Worm (Caenorhabditis elegans) whole organism, young adult: ENCODE measurements around the gene ZK673.2.

Experiments
- D2030.7 ChIP-seq: fragments of 200-800 bp; sonication (Bioruptor generic); IDR thresholded peaks from 2 replicates; pipeline ENCODE4 v1.3.6; 2022; ENCODE audit warnings: missing genetic modification reagents, missing genetic modification characterization, missing compliant biosample characterization
- F10E7.11 ChIP-seq: sonication (generic microtip); optimal IDR thresholded peaks from 2 replicates; lab custom pipeline; 2017; ENCODE audit warnings: mild to moderate bottlenecking, missing genetic modification characterization, moderate library complexity, missing compliant biosample characterization
- F23B12.7 ChIP-seq: sonication (generic microtip); optimal IDR thresholded peaks from 2 replicates; lab custom pipeline; 2017; ENCODE audit warnings: missing genetic modification characterization, mild to moderate bottlenecking, missing compliant biosample characterization, antibody characterized with exemption, moderate library complexity; ENCODE audit not compliant: insufficient read depth
- F33H1.4 ChIP-seq: fragments of 200-800 bp; sonication (Bioruptor generic); IDR thresholded peaks from 2 replicates; pipeline ENCODE4 v1.3.6; 2022; ENCODE audit warnings: missing genetic modification reagents, missing genetic modification characterization, missing compliant biosample characterization
- F57C9.4 ChIP-seq: sonication (generic microtip); optimal IDR thresholded peaks from 2 replicates; lab custom pipeline; 2017; ENCODE audit warnings: mild to moderate bottlenecking, missing genetic modification characterization, missing compliant biosample characterization
- ama-1 ChIP-seq, 3 experiments: fragments of 150-350 bp in 1 of 3; sonication (generic microtip) in 2 of 3; optimal IDR thresholded peaks; 2 replicates each; lab custom pipeline; 2014 to 2018; ENCODE audit warnings: missing biosample characterization in 2 of 3, missing genetic modification characterization in 2 of 3, missing genetic modification reagents in 2 of 3
- aptf-3 ChIP-seq: fragments of 200-800 bp; sonication (Bioruptor generic); IDR thresholded peaks from 2 replicates; pipeline ENCODE4 v1.3.6; 2022; ENCODE audit warnings: missing genetic modification characterization, missing compliant biosample characterization
- athp-1 ChIP-seq: sonication (generic microtip); optimal IDR thresholded peaks from 2 replicates; lab custom pipeline; 2017; ENCODE audit warnings: mild to moderate bottlenecking, missing genetic modification characterization, missing compliant biosample characterization
- attf-3 ChIP-seq: fragments of 200-800 bp; sonication (Bioruptor generic); conservative IDR thresholded peaks from 2 replicates; pipeline ENCODE4 v1.3.6; 2022; ENCODE audit warnings: missing genetic modification reagents, missing genetic modification characterization, missing compliant biosample characterization
- attf-5 ChIP-seq: fragments of 200-800 bp; sonication (Bioruptor generic); optimal IDR thresholded peaks from 2 replicates; lab custom pipeline; 2018; ENCODE audit warnings: mild to moderate bottlenecking, missing genetic modification characterization, missing compliant biosample characterization
- bed-1 ChIP-seq: fragments of 200-800 bp; sonication (Bioruptor generic); IDR thresholded peaks from 2 replicates; pipeline ENCODE4 v1.3.6; 2022; ENCODE audit warnings: missing genetic modification reagents, missing genetic modification characterization, missing compliant biosample characterization
- bed-2 ChIP-seq: fragments of 200-800 bp; sonication (Bioruptor generic); IDR thresholded peaks from 2 replicates; pipeline ENCODE4 v1.3.6; 2022; ENCODE audit warnings: missing genetic modification reagents, missing genetic modification characterization, missing compliant biosample characterization
- cebp-1 ChIP-seq, 2 experiments: fragments of 200-800 bp in 1 of 2; sonication (Bioruptor generic) in 1 of 2; sonication (generic microtip) in 1 of 2; IDR thresholded peaks in 1 of 2; optimal IDR thresholded peaks in 1 of 2; 2 replicates each; pipeline versions ENCODE4 v1.3.6 to Lab custom; 2017 to 2022; ENCODE audit warnings: missing compliant biosample characterization in 2 of 2, missing genetic modification characterization in 2 of 2, mild to moderate bottlenecking in 1 of 2, missing genetic modification reagents in 1 of 2, moderate library complexity in 1 of 2
- cebp-2 ChIP-seq: fragments of 200-800 bp; sonication (Bioruptor generic); IDR thresholded peaks from 2 replicates; pipeline ENCODE4 v1.3.6; 2022; ENCODE audit warnings: missing genetic modification characterization, missing compliant biosample characterization
- ceh-79 ChIP-seq: sonication (generic microtip); optimal IDR thresholded peaks from 2 replicates; lab custom pipeline; 2017; ENCODE audit warnings: mild to moderate bottlenecking, missing genetic modification characterization, missing compliant biosample characterization
- ceh-91 ChIP-seq: fragments of 200-800 bp; sonication (Bioruptor generic); IDR thresholded peaks from 2 replicates; pipeline ENCODE4 v1.3.6; 2022; ENCODE audit warnings: missing genetic modification reagents, missing genetic modification characterization, missing compliant biosample characterization
- dpff-1 ChIP-seq: sonication (generic microtip); optimal IDR thresholded peaks from 2 replicates; lab custom pipeline; 2017; ENCODE audit warnings: mild to moderate bottlenecking, missing genetic modification characterization, missing compliant biosample characterization
- dpl-1 ChIP-seq: fragments of 150-350 bp; optimal IDR thresholded peaks from 2 replicates; lab custom pipeline; 2014; ENCODE audit warnings: missing biosample characterization, missing genetic modification reagents, missing genetic modification characterization
- efl-1 ChIP-seq: fragments of 150-350 bp; optimal IDR thresholded peaks from 2 replicates; lab custom pipeline; 2014; ENCODE audit warnings: missing biosample characterization, missing genetic modification reagents, missing genetic modification characterization
- egrh-3 ChIP-seq: fragments of 200-800 bp; sonication (Bioruptor generic); IDR thresholded peaks from 2 replicates; pipeline ENCODE4 v1.3.6; 2022; ENCODE audit warnings: missing genetic modification reagents, missing genetic modification characterization, missing compliant biosample characterization
- hlh-26 ChIP-seq: fragments of 200-800 bp; sonication (Bioruptor generic); conservative IDR thresholded peaks from 2 replicates; pipeline ENCODE4 v1.3.6; 2022; ENCODE audit warnings: missing genetic modification reagents, missing genetic modification characterization, missing compliant biosample characterization
- hmg-1.2 ChIP-seq: fragments of 200-800 bp; sonication (Bioruptor generic); IDR thresholded peaks from 2 replicates; pipeline ENCODE4 v1.3.6; 2022; ENCODE audit warnings: missing genetic modification reagents, missing genetic modification characterization, missing compliant biosample characterization
- lag-1 ChIP-seq: fragments of 200-800 bp; sonication (Bioruptor generic); IDR thresholded peaks from 2 replicates; pipeline ENCODE4 v1.3.6; 2022; ENCODE audit warnings: missing genetic modification reagents, missing genetic modification characterization, missing compliant biosample characterization
- let-526 ChIP-seq: fragments of 200-800 bp; sonication (Bioruptor generic); IDR thresholded peaks from 2 replicates; pipeline ENCODE4 v1.3.6; 2022; ENCODE audit warnings: missing genetic modification reagents, missing genetic modification characterization, missing compliant biosample characterization
- lin-35 ChIP-seq, 3 experiments: fragments of 150-350 bp in 2 of 3; sonication (generic microtip) in 1 of 3; optimal IDR thresholded peaks; 2 replicates each; lab custom pipeline; 2014 to 2018; ENCODE audit warnings: missing biosample characterization in 3 of 3, missing genetic modification characterization in 3 of 3, missing genetic modification reagents in 3 of 3
- lir-1 ChIP-seq: fragments of 200-800 bp; sonication (Bioruptor generic); conservative IDR thresholded peaks from 2 replicates; pipeline ENCODE4 v1.3.6; 2022; ENCODE audit warnings: missing genetic modification reagents, missing genetic modification characterization, missing compliant biosample characterization
- lsl-1 ChIP-seq: fragments of 200-800 bp; sonication (Bioruptor generic); optimal IDR thresholded peaks from 2 replicates; lab custom pipeline; 2018; ENCODE audit warnings: mild to moderate bottlenecking, missing genetic modification characterization, moderate library complexity, missing compliant biosample characterization
- madf-10 ChIP-seq: sonication (generic microtip); optimal IDR thresholded peaks from 2 replicates; lab custom pipeline; 2016; ENCODE audit warnings: mild to moderate bottlenecking, missing genetic modification characterization, missing compliant biosample characterization
- madf-6 ChIP-seq: fragments of 200-800 bp; sonication (Bioruptor generic); IDR thresholded peaks from 2 replicates; pipeline ENCODE4 v1.3.6; 2022; ENCODE audit warnings: missing genetic modification reagents, missing genetic modification characterization, missing compliant biosample characterization
- madf-8 ChIP-seq: fragments of 200-800 bp; sonication (Bioruptor generic); conservative IDR thresholded peaks from 2 replicates; pipeline ENCODE4 v1.3.6; 2022; ENCODE audit warnings: missing genetic modification reagents, missing genetic modification characterization, missing compliant biosample characterization
- nfya-1 ChIP-seq: sonication (generic microtip); optimal IDR thresholded peaks from 2 replicates; lab custom pipeline; 2017; ENCODE audit warnings: antibody characterized with exemption, missing compliant biosample characterization, missing genetic modification characterization, borderline replicate concordance; ENCODE audit not compliant: insufficient read depth
- nfya-2 ChIP-seq: fragments of 200-800 bp; sonication (Bioruptor generic); IDR thresholded peaks from 2 replicates; pipeline ENCODE4 v1.3.6; 2022; ENCODE audit warnings: missing genetic modification reagents, missing genetic modification characterization, missing compliant biosample characterization
- rec-8 ChIP-seq, 2 experiments: sonication (generic microtip); optimal IDR thresholded peaks; 2 replicates each; lab custom pipeline; 2016; ENCODE audit warnings: mild to moderate bottlenecking in 2 of 2, missing genetic modification characterization in 2 of 2, missing genetic modification reagents in 2 of 2, missing genotype in 2 of 2, missing biosample characterization in 1 of 2, missing compliant biosample characterization in 1 of 2, moderate library complexity in 1 of 2
- snpc-1.3 ChIP-seq: sonication (generic microtip); optimal IDR thresholded peaks from 2 replicates; lab custom pipeline; 2017; ENCODE audit warnings: missing genetic modification characterization, mild to moderate bottlenecking, missing compliant biosample characterization, antibody characterized with exemption, moderate library complexity, missing genotype, missing genetic modification reagents; ENCODE audit not compliant: insufficient read depth
- snpc-3.4 ChIP-seq: sonication (generic microtip); optimal IDR thresholded peaks from 2 replicates; lab custom pipeline; 2017; ENCODE audit warnings: missing genetic modification characterization, mild to moderate bottlenecking, missing compliant biosample characterization, antibody characterized with exemption, moderate library complexity, missing genotype, missing genetic modification reagents
- sptf-2 ChIP-seq: fragments of 200-800 bp; sonication (Bioruptor generic); optimal IDR thresholded peaks from 2 replicates; lab custom pipeline; 2018; ENCODE audit warnings: mild to moderate bottlenecking, missing genetic modification characterization, missing compliant biosample characterization
- tbp1 ChIP-seq: fragments of 200-800 bp; sonication (Bioruptor generic); optimal IDR thresholded peaks from 2 replicates; lab custom pipeline; 2018; ENCODE audit warnings: mild to moderate bottlenecking, missing genetic modification characterization, missing compliant biosample characterization
- tbx-9 ChIP-seq: sonication (generic microtip); optimal IDR thresholded peaks from 2 replicates; lab custom pipeline; 2016; ENCODE audit warnings: borderline replicate concordance, missing genetic modification characterization, inconsistent platforms, missing compliant biosample characterization
- tlf-1 ChIP-seq: fragments of 200-800 bp; sonication (Bioruptor generic); optimal IDR thresholded peaks from 2 replicates; lab custom pipeline; 2018; ENCODE audit warnings: mild to moderate bottlenecking, missing genetic modification characterization, missing compliant biosample characterization
- xnd-1 ChIP-seq: sonication (generic microtip); optimal IDR thresholded peaks from 2 replicates; lab custom pipeline; 2016; ENCODE audit warnings: missing genotype, missing genetic modification reagents, missing genetic modification characterization, missing compliant biosample characterization
- zfh-2 ChIP-seq: fragments of 200-800 bp; sonication (Bioruptor generic); conservative IDR thresholded peaks from 2 replicates; pipeline ENCODE4 v1.3.6; 2022; ENCODE audit warnings: missing genetic modification reagents, missing genetic modification characterization, missing compliant biosample characterization
- ztf-18 ChIP-seq: sonication (generic microtip); optimal IDR thresholded peaks from 2 replicates; lab custom pipeline; 2016; ENCODE audit warnings: missing genotype, mild to moderate bottlenecking, missing genetic modification characterization, missing compliant biosample characterization
- ztf-22 ChIP-seq: fragments of 200-800 bp; sonication (Bioruptor generic); optimal IDR thresholded peaks from 2 replicates; lab custom pipeline; 2018; ENCODE audit warnings: mild to moderate bottlenecking, missing genetic modification characterization, moderate library complexity, missing compliant biosample characterization
- ztf-6 ChIP-seq: fragments of 200-800 bp; sonication (Bioruptor generic); IDR thresholded peaks from 2 replicates; pipeline ENCODE4 v1.3.6; 2022; ENCODE audit warnings: missing genetic modification reagents, missing genetic modification characterization, missing compliant biosample characterization

Gene ZK673.2

DNA sequence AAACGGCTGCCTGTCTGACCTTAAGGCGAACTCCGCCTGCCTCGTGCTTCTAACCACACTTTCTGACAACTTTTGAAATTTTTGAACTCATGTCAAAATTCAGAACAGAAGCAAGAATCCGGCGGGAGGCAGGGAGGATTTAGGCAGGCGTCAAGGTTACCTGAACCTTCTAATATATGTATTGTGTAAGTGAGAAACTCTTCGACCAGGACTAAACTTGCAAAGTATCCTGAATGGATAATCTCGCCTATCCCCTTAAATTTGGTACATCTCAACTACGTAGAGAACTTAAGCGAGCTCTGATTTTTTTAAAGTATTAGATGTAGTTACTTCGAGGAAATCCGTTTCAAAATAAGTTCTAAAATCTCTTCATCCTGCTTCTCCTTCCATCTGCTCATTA lies 37.1 kb upstream of the ZK673.2 start, which contains the start of gene E04D5.5:
Gene E04D5.5 (plus strand): TSS at position 301 of the 400 bp plus-strand sequence.
- no peak for TF ChIP-seq madf-10 (tag; lab: Kevin White, UChicago)
- no peak for TF ChIP-seq F23B12.7
- no peak for TF ChIP-seq egrh-3
- TF ChIP-seq ceh-79 (tag; lab: Kevin White, UChicago): no peak

DNA sequence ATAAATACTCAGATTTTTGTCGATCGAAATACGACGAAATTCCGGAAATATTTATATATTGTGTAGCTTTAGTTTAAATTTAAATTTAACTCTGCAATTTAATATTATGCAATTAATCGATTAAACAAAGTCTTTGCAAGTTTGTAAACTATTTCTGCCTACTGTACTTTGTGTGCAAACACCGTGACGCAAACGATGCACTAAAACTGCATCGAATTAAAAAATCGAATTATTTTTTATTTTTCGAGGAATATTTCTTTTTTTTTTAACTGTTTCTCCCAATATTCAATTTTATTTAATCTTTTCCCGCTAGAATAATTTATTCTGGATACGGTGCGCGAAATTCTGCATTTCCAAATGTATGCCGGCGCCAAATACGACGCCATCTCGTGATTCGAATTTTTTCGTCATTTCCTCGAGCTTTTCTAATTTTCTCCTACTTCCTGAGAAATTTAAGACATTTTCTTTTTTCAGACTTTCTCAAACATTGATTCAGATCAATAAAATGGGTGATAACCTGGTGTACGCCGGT lies 31.7 kb upstream of the ZK673.2 start, which contains the start of gene eif-2A:
Gene eif-2A (plus strand): TSS at position 469 of the 532 bp plus-strand sequence.
- TF ChIP-seq F33H1.4 (GFP tag; lab: Robert Waterston, UW) (peak; percentile 58), efl-1 (peak; percentile 88), nfya-2 (no peak), tbx-9 (tag; lab: Kevin White, UChicago) (no peak), sptf-2 (no peak), attf-5 (GFP tag; lab: Kevin White, UChicago) (peak; percentile 10), ama-1 (optimal IDR thresholded peaks at IDR 0.05; lab: Kevin White, UChicago) (no peak), ama-1 (GFP tag; optimal IDR thresholded peaks at IDR 0.05; lab: Kevin White, UChicago) (no peak), xnd-1 (tag; lab: Kevin White, UChicago) (peak; percentile 72), F10E7.11 (tag; lab: Kevin White, UChicago) (no peak), rec-8 (tag; optimal IDR thresholded peaks at IDR 0.05; lab: Kevin White, UChicago) (no peak), ztf-22 (no peak), lir-1 (GFP tag; lab: Robert Waterston, UW) (no peak), dpl-1 (GFP tag; lab: Kevin White, UChicago) (peak; percentile 72), hmg-1.2 (GFP tag; lab: Robert Waterston, UW) (0 out of 2 replicates have a peak, but pooled peaks have one; percentile 5), let-526 (GFP tag; lab: Robert Waterston, UW) (no peak), madf-8 (GFP tag; lab: Robert Waterston, UW) (peak; percentile 83), bed-1 (GFP tag; lab: Robert Waterston, UW) (no peak), lsl-1 (GFP tag; lab: Kevin White, UChicago) (peak; percentile 61), ceh-91 (peak; percentile 76), hlh-26 (GFP tag; lab: Robert Waterston, UW) (no peak), D2030.7 (GFP tag; lab: Robert Waterston, UW) (peak; percentile 42; the same call in 1 of the 2 replicates), ztf-18 (tag; lab: Kevin White, UChicago) (no peak), snpc-3.4 (tag; lab: Kevin White, UChicago) (peak; percentile 17), cebp-1 (GFP tag; IDR thresholded peaks at IDR 0.05; lab: Robert Waterston, UW) (no peak), cebp-1 (tag; optimal IDR thresholded peaks at IDR 0.05; lab: Kevin White, UChicago) (peak; percentile 31), madf-6 (GFP tag; lab: Robert Waterston, UW) (peak; percentile 94), athp-1 (tag; lab: Kevin White, UChicago) (no peak), lag-1 (GFP tag; lab: Robert Waterston, UW) (no peak)
- TF ChIP-seq, all 124 proteins: peak for 13

DNA sequence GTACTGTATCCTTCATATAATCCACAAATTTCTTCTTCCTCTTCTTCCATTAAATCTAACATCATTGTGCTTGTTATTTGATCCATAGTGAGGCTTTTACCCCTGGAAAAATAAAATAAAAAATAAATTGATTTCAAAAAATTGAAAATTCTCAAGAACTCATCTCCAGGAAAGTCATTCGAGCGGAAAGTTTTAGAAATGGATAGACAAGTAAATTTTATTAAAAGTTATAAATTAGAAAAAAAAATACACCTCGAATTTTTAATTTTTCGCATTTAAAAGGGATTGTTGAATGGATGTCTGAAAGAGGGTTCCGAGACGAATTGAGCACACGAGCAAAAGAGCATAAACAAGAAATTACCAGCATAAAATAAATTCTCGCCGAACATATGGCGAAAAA lies 26.1 kb upstream of the ZK673.2 start, which contains the start of gene frpr-21:
Gene frpr-21 (minus strand): TSS at position 101 of the 400 bp plus-strand sequence.
- TF ChIP-seq nfya-1 (no peak), zfh-2 (no peak), cebp-2 (GFP tag; lab: Robert Waterston, UW) (no peak), ztf-18 (tag; lab: Kevin White, UChicago) (no peak), F57C9.4 (tag; lab: Kevin White, UChicago) (no peak), snpc-1.3 (tag; lab: Kevin White, UChicago) (no peak), attf-3 (GFP tag; lab: Robert Waterston, UW) (no peak), rec-8 (tag; optimal IDR thresholded peaks at IDR 0.05; lab: Kevin White, UChicago) (no peak), tbp1 (GFP tag; lab: Kevin White, UChicago) (no peak), lin-35 (GFP tag; optimal IDR thresholded peaks at IDR 0.05; lab: Kevin White, UChicago) (no peak), hlh-26 (GFP tag; lab: Robert Waterston, UW) (no peak), dpff-1 (no peak), ztf-6 (GFP tag; lab: Robert Waterston, UW) (no peak), tlf-1 (GFP tag; lab: Kevin White, UChicago) (no peak), aptf-3 (GFP tag; lab: Robert Waterston, UW) (no peak), bed-2 (GFP tag; lab: Robert Waterston, UW) (no peak)
